Worm (Caenorhabditis elegans) whole organism, early embryonic: Measurements from ENCODE around the gene C35A5.3.

Source experiments
- B0310.2 ChIP-seq: sonication (generic microtip); optimal IDR thresholded peaks from 2 replicates; lab custom pipeline; 2016; ENCODE audit warnings: mild to moderate bottlenecking, missing genetic modification characterization, missing compliant biosample characterization
- ama-1 ChIP-seq: fragments of 150-350 bp; optimal IDR thresholded peaks from 2 replicates; lab custom pipeline; 2014
- ceh-36 ChIP-seq: sonication (generic microtip); optimal IDR thresholded peaks from 2 replicates; lab custom pipeline; 2016; ENCODE audit warnings: missing genetic modification characterization, inconsistent platforms, missing compliant biosample characterization

- no peak for TF ChIP-seq ama-1 (lab: Kevin White, UChicago)
- no peak for TF ChIP-seq B0310.2
- TF ChIP-seq ceh-36 (tag; lab: Kevin White, UChicago), result no peak
Measured at ce11 chrV:10483995-10484394, 17.2 kb downstream of the C35A5.3 start.
